Fruit fly (Drosophila melanogaster) whole organism, embryonic: ENCODE results near the gene CG11858.

Experiments
- ATbp ChIP-seq: fragments of 200-800 bp; sonication (Bioruptor generic); optimal IDR thresholded peaks from 2 replicates; lab custom pipeline; 2017; ENCODE audit warnings: missing biosample characterization, mild to moderate bottlenecking, missing genetic modification characterization, missing genetic modification reagents
- Ada2b ChIP-seq: fragments of 200-800 bp; sonication (Bioruptor generic); IDR thresholded peaks from 2 replicates; pipeline ENCODE4 v1.3.6; 2022; ENCODE audit warnings: missing biosample characterization, missing genetic modification characterization
- BEAF-32 ChIP-seq: fragments of 200-800 bp; sonication (Bioruptor generic); optimal IDR thresholded peaks from 3 replicates; lab custom pipeline; 2017; ENCODE audit warnings: missing biosample characterization, missing genetic modification characterization, mild to moderate bottlenecking, moderate library complexity, missing genetic modification reagents
- CG12155 ChIP-seq: fragments of 200-800 bp; sonication (Bioruptor generic); optimal IDR thresholded peaks from 3 replicates; lab custom pipeline; 2016; ENCODE audit warnings: missing biosample characterization, missing genetic modification characterization
- CG12769 ChIP-seq: fragments of 200-800 bp; sonication (Bioruptor generic); optimal IDR thresholded peaks from 2 replicates; lab custom pipeline; 2019; ENCODE audit warnings: missing biosample characterization, mild to moderate bottlenecking, missing genetic modification characterization, moderate library complexity
- CG13894 ChIP-seq: fragments of 200-800 bp; sonication (Bioruptor generic); optimal IDR thresholded peaks from 3 replicates; lab custom pipeline; 2018; ENCODE audit warnings: missing biosample characterization, mild to moderate bottlenecking, missing genetic modification characterization, moderate library complexity
- CG15073 ChIP-seq: fragments of 200-800 bp; sonication (Bioruptor generic); optimal IDR thresholded peaks from 2 replicates; lab custom pipeline; 2016; ENCODE audit warnings: missing biosample characterization, missing genetic modification characterization
- CG1603 ChIP-seq: fragments of 200-800 bp; sonication (Bioruptor generic); optimal IDR thresholded peaks from 2 replicates; lab custom pipeline; 2019; ENCODE audit warnings: missing biosample characterization, mild to moderate bottlenecking, missing genetic modification characterization, moderate library complexity
- CG16863 ChIP-seq: fragments of 200-800 bp; sonication (Bioruptor generic); optimal IDR thresholded peaks from 3 replicates; lab custom pipeline; 2016; ENCODE audit warnings: missing biosample characterization, missing genetic modification characterization
- CG18764 ChIP-seq: fragments of 200-800 bp; sonication (Bioruptor generic); optimal IDR thresholded peaks from 3 replicates; lab custom pipeline; 2016; ENCODE audit warnings: missing biosample characterization, missing genetic modification characterization
- CG2116 ChIP-seq: fragments of 200-800 bp; sonication (Bioruptor generic); optimal IDR thresholded peaks from 3 replicates; lab custom pipeline; 2018; ENCODE audit warnings: missing biosample characterization, mild to moderate bottlenecking, missing genetic modification characterization
- CG6689 ChIP-seq: fragments of 200-800 bp; sonication (Bioruptor generic); IDR thresholded peaks from 2 replicates; pipeline ENCODE4 v1.3.6; 2022; ENCODE audit warnings: missing biosample characterization, missing genetic modification characterization
- CG6791 ChIP-seq: fragments of 200-800 bp; sonication (Bioruptor generic); IDR thresholded peaks from 3 replicates; pipeline ENCODE4 v1.3.6; 2022; ENCODE audit warnings: missing biosample characterization, missing genetic modification characterization; ENCODE audit not compliant: partially characterized antibody
- CG6813 ChIP-seq: fragments of 200-800 bp; sonication (Bioruptor generic); optimal IDR thresholded peaks from 2 replicates; lab custom pipeline; 2017; ENCODE audit warnings: missing biosample characterization, missing genetic modification characterization, mild to moderate bottlenecking, moderate library complexity, missing genetic modification reagents
- CG8359 ChIP-seq: fragments of 200-800 bp; sonication (Bioruptor generic); optimal IDR thresholded peaks from 2 replicates; lab custom pipeline; 2017; ENCODE audit warnings: missing biosample characterization, mild to moderate bottlenecking, missing genetic modification characterization, borderline replicate concordance
- CG9437 ChIP-seq: fragments of 200-800 bp; sonication (Bioruptor generic); optimal IDR thresholded peaks from 2 replicates; lab custom pipeline; 2018; ENCODE audit warnings: missing biosample characterization, mild to moderate bottlenecking, missing genetic modification characterization
- CTCF ChIP-seq: fragments of 200-800 bp; sonication (Bioruptor generic); optimal IDR thresholded peaks from 2 replicates; lab custom pipeline; 2017; ENCODE audit warnings: missing biosample characterization, mild to moderate bottlenecking, missing genetic modification characterization, moderate library complexity
- Chrac-16 ChIP-seq: fragments of 200-800 bp; sonication (Bioruptor generic); optimal IDR thresholded peaks from 3 replicates; lab custom pipeline; 2016; ENCODE audit warnings: missing biosample characterization, missing genetic modification characterization
- Dad ChIP-seq: fragments of 200-800 bp; sonication (Bioruptor generic); optimal IDR thresholded peaks from 3 replicates; lab custom pipeline; 2016; ENCODE audit warnings: missing biosample characterization, missing genetic modification characterization
- Ets97D ChIP-seq: fragments of 200-800 bp; sonication (Bioruptor generic); optimal IDR thresholded peaks from 3 replicates; lab custom pipeline; 2016; ENCODE audit warnings: missing biosample characterization, missing genetic modification characterization
- HLHmδ ChIP-seq: fragments of 200-800 bp; sonication (Bioruptor generic); optimal IDR thresholded peaks from 2 replicates; lab custom pipeline; 2018; ENCODE audit warnings: missing biosample characterization, mild to moderate bottlenecking, missing genetic modification characterization, moderate library complexity
- Hand ChIP-seq: fragments of 200-800 bp; sonication (Bioruptor generic); optimal IDR thresholded peaks from 2 replicates; lab custom pipeline; 2017; ENCODE audit warnings: mild to moderate bottlenecking, missing biosample characterization, missing genetic modification reagents, missing genetic modification characterization
- Hr39 ChIP-seq: fragments of >200 bp; optimal IDR thresholded peaks from 2 replicates; lab custom pipeline; 2017
- Hr78 ChIP-seq, 2 experiments: fragments of 200-800 bp in 1 of 2; fragments of >200 bp in 1 of 2; sonication (Bioruptor generic) in 1 of 2; optimal IDR thresholded peaks; 2 replicates each; lab custom pipeline; 2017 to 2019; ENCODE audit warnings: missing biosample characterization in 2 of 2, missing genetic modification characterization in 2 of 2, mild to moderate bottlenecking in 1 of 2, moderate library complexity in 1 of 2
- Hsf ChIP-seq: fragments of 200-800 bp; sonication (Bioruptor generic); optimal IDR thresholded peaks from 3 replicates; lab custom pipeline; 2016; ENCODE audit warnings: missing biosample characterization, missing genetic modification characterization
- Six4 ChIP-seq: fragments of 200-800 bp; sonication (Bioruptor generic); optimal IDR thresholded peaks from 2 replicates; lab custom pipeline; 2016; ENCODE audit warnings: missing biosample characterization, missing genetic modification characterization
- TFAM ChIP-seq: fragments of 200-800 bp; sonication (Bioruptor generic); optimal IDR thresholded peaks from 2 replicates; lab custom pipeline; 2017; ENCODE audit warnings: missing biosample characterization, missing genetic modification characterization, inconsistent platforms
- Xbp1 ChIP-seq: fragments of 200-800 bp; sonication (Bioruptor generic); optimal IDR thresholded peaks from 3 replicates; lab custom pipeline; 2016; ENCODE audit warnings: missing biosample characterization, mild to moderate bottlenecking, missing genetic modification characterization
- amos ChIP-seq: fragments of 200-800 bp; sonication (Bioruptor generic); IDR thresholded peaks from 2 replicates; pipeline ENCODE4 v1.3.6; 2022; ENCODE audit warnings: missing biosample characterization, missing genetic modification characterization; ENCODE audit not compliant: partially characterized antibody
- ci ChIP-seq: fragments of 200-800 bp; sonication (Bioruptor generic); IDR thresholded peaks from 3 replicates; pipeline ENCODE4 v1.3.6; 2022; ENCODE audit warnings: missing biosample characterization, missing genetic modification characterization
- crol ChIP-seq: fragments of 200-800 bp; sonication (Bioruptor generic); IDR thresholded peaks from 2 replicates; pipeline ENCODE4 v1.3.6; 2022; ENCODE audit warnings: missing biosample characterization, missing genetic modification characterization
- dati ChIP-seq: fragments of 200-800 bp; sonication (Bioruptor generic); IDR thresholded peaks from 2 replicates; pipeline ENCODE4 v1.3.6; 2022; ENCODE audit warnings: missing biosample characterization, missing genetic modification characterization
- dm ChIP-seq: fragments of 200-800 bp; sonication (Bioruptor generic); optimal IDR thresholded peaks from 3 replicates; lab custom pipeline; 2016; ENCODE audit warnings: missing biosample characterization, missing genetic modification characterization
- dmrt99B ChIP-seq: fragments of 200-800 bp; sonication (Bioruptor generic); optimal IDR thresholded peaks from 2 replicates; lab custom pipeline; 2018; ENCODE audit warnings: missing biosample characterization, mild to moderate bottlenecking, missing genetic modification characterization, moderate library complexity
- esg ChIP-seq: fragments of 200-800 bp; sonication (Bioruptor generic); conservative IDR thresholded peaks from 2 replicates; pipeline ENCODE4 v1.3.6; 2022; ENCODE audit warnings: missing biosample characterization, missing genetic modification characterization
- eyg ChIP-seq: fragments of 200-800 bp; sonication (Bioruptor generic); optimal IDR thresholded peaks from 3 replicates; lab custom pipeline; 2016; ENCODE audit warnings: missing biosample characterization, missing genetic modification characterization
- gfzf ChIP-seq: fragments of 200-800 bp; sonication (Bioruptor generic); optimal IDR thresholded peaks from 2 replicates; lab custom pipeline; 2016; ENCODE audit warnings: missing biosample characterization, mild to moderate bottlenecking, missing genetic modification characterization, moderate library complexity
- gsb-n ChIP-seq: fragments of 200-800 bp; sonication (Bioruptor generic); optimal IDR thresholded peaks from 3 replicates; lab custom pipeline; 2018; ENCODE audit warnings: missing biosample characterization, mild to moderate bottlenecking, missing genetic modification characterization
- h ChIP-seq: fragments of >200 bp; optimal IDR thresholded peaks from 2 replicates; lab custom pipeline; 2017
- klu ChIP-seq: fragments of 200-800 bp; sonication (Bioruptor generic); IDR thresholded peaks from 2 replicates; pipeline ENCODE4 v1.3.6; 2022; ENCODE audit warnings: missing biosample characterization, missing genetic modification characterization
- lilli ChIP-seq: fragments of 200-800 bp; sonication (Bioruptor generic); optimal IDR thresholded peaks from 3 replicates; lab custom pipeline; 2016; ENCODE audit warnings: missing biosample characterization, missing genetic modification characterization
- nerfin-2 ChIP-seq: fragments of 200-800 bp; sonication (Bioruptor generic); IDR thresholded peaks from 2 replicates; pipeline ENCODE4 v1.3.6; 2022; ENCODE audit warnings: missing biosample characterization, missing genetic modification characterization; ENCODE audit not compliant: partially characterized antibody
- nmo ChIP-seq: fragments of 200-800 bp; sonication (Bioruptor generic); optimal IDR thresholded peaks from 2 replicates; lab custom pipeline; 2018; ENCODE audit warnings: missing biosample characterization, mild to moderate bottlenecking, missing genetic modification characterization, moderate library complexity
- pita ChIP-seq: fragments of 200-800 bp; sonication (Bioruptor generic); optimal IDR thresholded peaks from 2 replicates; lab custom pipeline; 2017; ENCODE audit warnings: missing biosample characterization, mild to moderate bottlenecking, missing genetic modification characterization
- schlank ChIP-seq: fragments of 200-800 bp; sonication (Bioruptor generic); optimal IDR thresholded peaks from 2 replicates; lab custom pipeline; 2018; ENCODE audit warnings: missing biosample characterization, mild to moderate bottlenecking, missing genetic modification characterization
- sens-2 ChIP-seq: fragments of 200-800 bp; sonication (Bioruptor generic); IDR thresholded peaks from 2 replicates; pipeline ENCODE4 v1.3.6; 2022; ENCODE audit warnings: missing biosample characterization, missing genetic modification characterization
- sim ChIP-seq: fragments of 200-800 bp; sonication (Bioruptor generic); IDR thresholded peaks from 2 replicates; pipeline ENCODE4 v1.3.6; 2022; ENCODE audit warnings: missing biosample characterization, missing genetic modification characterization
- sisA ChIP-seq: fragments of 200-800 bp; sonication (Bioruptor generic); IDR thresholded peaks from 2 replicates; pipeline ENCODE4 v1.3.6; 2022; ENCODE audit warnings: missing biosample characterization, missing genetic modification characterization
- so ChIP-seq: fragments of 200-800 bp; sonication (Bioruptor generic); IDR thresholded peaks from 3 replicates; pipeline ENCODE4 v1.3.6; 2022; ENCODE audit warnings: missing biosample characterization, missing genetic modification characterization
- tin ChIP-seq: fragments of 200-800 bp; sonication (Bioruptor generic); optimal IDR thresholded peaks from 3 replicates; lab custom pipeline; 2016; ENCODE audit warnings: missing biosample characterization, missing genetic modification characterization
- z ChIP-seq: fragments of 200-800 bp; sonication (Bioruptor generic); IDR thresholded peaks from 3 replicates; pipeline ENCODE4 v1.3.6; 2022; ENCODE audit warnings: missing biosample characterization, missing genetic modification characterization

Gene CG11858

DNA sequence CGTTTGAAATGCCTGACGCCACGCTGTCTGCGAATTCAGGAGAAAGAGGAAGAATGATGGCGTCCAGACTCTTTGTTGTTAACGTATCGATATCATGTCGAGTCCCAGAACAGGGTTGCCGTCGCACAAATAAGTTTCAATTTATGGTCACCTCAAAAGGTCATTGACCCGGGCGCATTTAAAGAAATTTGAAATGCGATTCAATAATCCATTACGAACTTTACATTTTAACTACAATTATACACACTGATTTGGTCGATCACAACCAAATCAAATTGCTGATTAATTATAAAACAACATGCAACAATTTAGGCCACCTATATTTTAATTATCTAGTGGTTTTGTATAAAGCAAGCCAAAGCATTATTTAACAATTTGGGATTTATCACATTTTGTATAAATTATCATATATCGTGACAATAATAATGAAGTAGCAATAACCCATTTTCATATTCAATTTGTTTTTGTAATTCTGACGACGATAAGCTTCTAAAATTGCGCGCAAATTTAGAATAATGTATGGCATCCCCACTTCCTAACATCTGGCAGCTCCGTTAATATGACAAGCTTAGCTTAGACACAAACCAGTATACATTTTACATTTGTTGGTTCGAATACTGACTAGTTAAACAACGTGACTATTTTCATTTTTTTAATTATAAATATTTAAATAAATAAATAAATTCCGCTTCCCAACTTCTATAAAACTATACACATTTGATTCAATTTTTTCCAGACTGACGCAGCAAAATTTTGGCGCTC lies 17.3 kb upstream of the CG11858 start, which contains the start of gene bam (continued):
- TF ChIP-seq CG12769 (no peak), amos (GFP tag; lab: Robert Waterston, UW) (peak; percentile 42), nmo (GFP tag; lab: Kevin White, UChicago) (peak; percentile 40), klu (GFP tag; lab: Robert Waterston, UW) (no peak), gfzf (GFP tag; lab: Kevin White, UChicago) (peak; percentile 41), ci (GFP tag; lab: Robert Waterston, UW) (no peak), HLHmδ (GFP tag; lab: Kevin White, UChicago) (no peak), CG9437 (GFP tag; lab: Kevin White, UChicago) (no peak), Ets97D (GFP tag; lab: Kevin White, UChicago) (peak; percentile 69), tin (no peak), TFAM (GFP tag; lab: Kevin White, UChicago) (no peak), Chrac-16 (GFP tag; lab: Kevin White, UChicago) (no peak), CG6791 (GFP tag; lab: Robert Waterston, UW) (0 out of 3 replicates have a peak, but pooled peaks have one; percentile 47), Hand (GFP tag; lab: Kevin White, UChicago) (no peak), CG15073 (GFP tag; lab: Kevin White, UChicago) (no peak), gsb-n (tag; lab: Kevin White, UChicago) (peak; percentile 10), dm (no peak), CG6813 (GFP tag; lab: Kevin White, UChicago) (no peak), so (GFP tag; lab: Robert Waterston, UW) (no peak), eyg (GFP tag; lab: Kevin White, UChicago) (no peak), Six4 (no peak), nerfin-2 (GFP tag; lab: Robert Waterston, UW) (no peak), CG8359 (GFP tag; lab: Kevin White, UChicago) (no peak), h (lab: Kevin White, UChicago) (no peak), Hsf (GFP tag; lab: Kevin White, UChicago) (no peak), BEAF-32 (GFP tag; lab: Kevin White, UChicago) (peak; percentile 24), pita (peak; percentile 86), CG13894 (peak; percentile 27), dati (GFP tag; lab: Robert Waterston, UW) (no peak), CG2116 (peak; percentile 36), Xbp1 (GFP tag; lab: Kevin White, UChicago) (no peak), Ada2b (GFP tag; lab: Robert Waterston, UW) (no peak), z (GFP tag; lab: Robert Waterston, UW) (no peak), esg (GFP tag; lab: Robert Waterston, UW) (no peak), Dad (GFP tag; lab: Kevin White, UChicago) (no peak), sisA (GFP tag; lab: Robert Waterston, UW) (no peak), Hr78 (GFP tag; optimal IDR thresholded peaks at IDR 0.05; lab: Kevin White, UChicago) (no peak), lilli (GFP tag; lab: Kevin White, UChicago) (no peak), schlank (tag; lab: Kevin White, UChicago) (no peak), CTCF (peak; percentile 76), dmrt99B (no peak), sens-2 (no peak), CG12155 (GFP tag; lab: Kevin White, UChicago) (no peak), crol (GFP tag; lab: Robert Waterston, UW) (no peak), Hr39 (lab: Kevin White, UChicago) (no peak), CG16863 (GFP tag; lab: Kevin White, UChicago) (no peak), sim (GFP tag; lab: Robert Waterston, UW) (no peak), ATbp (no peak), CG6689 (GFP tag; lab: Robert Waterston, UW) (no peak), CG1603 (tag; lab: Kevin White, UChicago) (peak; percentile 57), CG18764 (no peak)
